Worm (Caenorhabditis elegans) whole organism, L3 larva: Measurements from ENCODE around the gene arrd-10.

ENCODE experiments used
- fkh-10 ChIP-seq: sonication (generic microtip); optimal IDR thresholded peaks from 2 replicates; lab custom pipeline; 2017; ENCODE audit warnings: missing biosample characterization, missing genetic modification reagents, missing genetic modification characterization
- nfya-1 ChIP-seq: sonication (generic microtip); optimal IDR thresholded peaks from 2 replicates; lab custom pipeline; 2017; ENCODE audit warnings: missing genetic modification characterization, mild to moderate bottlenecking, missing compliant biosample characterization, antibody characterized with exemption, moderate library complexity; ENCODE audit not compliant: insufficient read depth
- nhr-67 ChIP-seq: fragments of 150-350 bp; optimal IDR thresholded peaks from 2 replicates; lab custom pipeline; 2014; ENCODE audit warnings: missing biosample characterization, missing genetic modification characterization
- skn-1 ChIP-seq: fragments of 150-350 bp; optimal IDR thresholded peaks from 2 replicates; lab custom pipeline; 2014; ENCODE audit warnings: missing biosample characterization, missing genetic modification characterization
- unc-39 ChIP-seq: sonication (generic microtip); optimal IDR thresholded peaks from 4 replicates; lab custom pipeline; 2017; ENCODE audit warnings: missing biosample characterization, missing genetic modification characterization

ce11 chrII:12961293-12961692 lies 21.4 kb downstream of the arrd-10 start:
- no peak for TF ChIP-seq fkh-10 (GFP tag; lab: Kevin White, UChicago)
- TF ChIP-seq skn-1: no peak
- TF ChIP-seq nhr-67 (tag; lab: Kevin White, UChicago): no peak
- no peak for TF ChIP-seq unc-39 (tag; lab: Kevin White, UChicago)
- TF ChIP-seq nfya-1 (tag; lab: Kevin White, UChicago): no peak
